Worm (Caenorhabditis elegans) whole organism, L4 larva: ENCODE data around the gene cest-24.
A peak's percentile ranks its signal among the peaks of the same experiment; 100 is the strongest.

Source experiments
- F10B5.3 ChIP-seq: sonication (generic microtip); optimal IDR thresholded peaks from 2 replicates; lab custom pipeline; 2016; ENCODE audit warnings: mild to moderate bottlenecking, missing genetic modification characterization, missing compliant biosample characterization
- F26F4.8 ChIP-seq: fragments of 200-800 bp; sonication (Bioruptor generic); conservative IDR thresholded peaks from 2 replicates; pipeline ENCODE4 v1.3.6; 2022; ENCODE audit warnings: missing genetic modification characterization, missing compliant biosample characterization
- F37D6.2 ChIP-seq: sonication (generic microtip); optimal IDR thresholded peaks from 2 replicates; lab custom pipeline; 2016; ENCODE audit warnings: mild to moderate bottlenecking, missing genetic modification characterization, missing compliant biosample characterization
- T20F7.1 ChIP-seq: fragments of 200-800 bp; sonication (Bioruptor generic); optimal IDR thresholded peaks from 2 replicates; lab custom pipeline; 2018; ENCODE audit warnings: mild to moderate bottlenecking, missing genetic modification characterization, missing compliant biosample characterization
- Y105C5A.15 ChIP-seq: fragments of 200-800 bp; sonication (Bioruptor generic); IDR thresholded peaks from 2 replicates; pipeline ENCODE4 v1.3.6; 2022; ENCODE audit warnings: missing genetic modification characterization, missing compliant biosample characterization
- Y75B8A.6 ChIP-seq: fragments of 200-800 bp; sonication (Bioruptor generic); IDR thresholded peaks from 2 replicates; pipeline ENCODE4 v1.3.6; 2022; ENCODE audit warnings: missing genetic modification reagents, missing genetic modification characterization, missing compliant biosample characterization
- ZK546.5 ChIP-seq, 2 experiments: sonication (generic microtip); optimal IDR thresholded peaks; 2 replicates each; lab custom pipeline; 2017; ENCODE audit warnings: missing biosample characterization in 2 of 2, missing genetic modification characterization in 2 of 2
- aha-1 ChIP-seq: fragments of 150-350 bp; peaks from one replicate; lab custom pipeline; 2014; ENCODE audit warnings: missing biosample characterization, missing genetic modification characterization
- ceh-28 ChIP-seq: fragments of 150-350 bp; optimal IDR thresholded peaks from 2 replicates; lab custom pipeline; 2014; ENCODE audit warnings: missing biosample characterization, missing genetic modification reagents, missing genetic modification characterization
- ceh-44 ChIP-seq: fragments of 200-800 bp; sonication (Bioruptor generic); IDR thresholded peaks from 2 replicates; pipeline ENCODE4 v1.3.6; 2022; ENCODE audit warnings: missing genetic modification reagents, missing genetic modification characterization, missing compliant biosample characterization
- ceh-62 ChIP-seq: sonication (generic microtip); optimal IDR thresholded peaks from 2 replicates; lab custom pipeline; 2017; ENCODE audit warnings: missing biosample characterization, missing genetic modification characterization
- ces-1 ChIP-seq: fragments of 150-350 bp; sonication (generic microtip); optimal IDR thresholded peaks from 4 replicates; lab custom pipeline; 2014; ENCODE audit warnings: missing biosample characterization, missing genetic modification reagents, missing genetic modification characterization
- ctbp-1 ChIP-seq: fragments of 200-800 bp; sonication (Bioruptor generic); IDR thresholded peaks from 2 replicates; pipeline ENCODE4 v1.3.6; 2022; ENCODE audit warnings: missing genetic modification reagents, missing genetic modification characterization, missing compliant biosample characterization
- daf-8 ChIP-seq: fragments of 200-800 bp; sonication (Bioruptor generic); IDR thresholded peaks from 2 replicates; pipeline ENCODE4 v1.3.6; 2022; ENCODE audit warnings: missing genetic modification characterization, missing compliant biosample characterization
- dpl-1 ChIP-seq: fragments of 150-350 bp; optimal IDR thresholded peaks from 2 replicates; lab custom pipeline; 2014; ENCODE audit warnings: missing biosample characterization, missing genetic modification reagents, missing genetic modification characterization
- duxl-1 ChIP-seq: sonication (generic microtip); optimal IDR thresholded peaks from 2 replicates; lab custom pipeline; 2016; ENCODE audit warnings: mild to moderate bottlenecking, missing genetic modification characterization, moderate library complexity, missing compliant biosample characterization; ENCODE audit not compliant: poor library complexity
- egl-27 ChIP-seq: sonication (generic microtip); optimal IDR thresholded peaks from 3 replicates; lab custom pipeline; 2017; ENCODE audit warnings: missing biosample characterization, missing genetic modification reagents, missing genetic modification characterization
- gei-8 ChIP-seq: fragments of 200-800 bp; sonication (Bioruptor generic); optimal IDR thresholded peaks from 2 replicates; lab custom pipeline; 2018; ENCODE audit warnings: mild to moderate bottlenecking, missing genetic modification characterization, missing compliant biosample characterization
- hif-1 ChIP-seq, 2 experiments: sonication (generic microtip); optimal IDR thresholded peaks; 2 replicates each; lab custom pipeline; 2016 to 2017; ENCODE audit warnings: missing compliant biosample characterization in 2 of 2, missing genetic modification characterization in 2 of 2, missing genetic modification reagents in 2 of 2, missing genotype in 2 of 2, mild to moderate bottlenecking in 1 of 2
- hlh-30 ChIP-seq: sonication (generic microtip); optimal IDR thresholded peaks from 2 replicates; lab custom pipeline; 2017; ENCODE audit warnings: antibody characterized with exemption, mild to moderate bottlenecking, missing genetic modification characterization, missing compliant biosample characterization; ENCODE audit not compliant: insufficient read depth
- jun-1 ChIP-seq: fragments of 150-350 bp; optimal IDR thresholded peaks from 2 replicates; lab custom pipeline; 2014; ENCODE audit warnings: missing biosample characterization, missing genetic modification reagents, missing genetic modification characterization
- lin-1 ChIP-seq: fragments of 200-800 bp; sonication (Bioruptor generic); IDR thresholded peaks from 2 replicates; pipeline ENCODE4 v1.3.6; 2022; ENCODE audit warnings: missing genetic modification reagents, missing genetic modification characterization, missing compliant biosample characterization
- lin-29 ChIP-seq: fragments of 200-800 bp; sonication (Bioruptor generic); IDR thresholded peaks from 2 replicates; pipeline ENCODE4 v1.3.6; 2022; ENCODE audit warnings: missing genetic modification reagents, missing genetic modification characterization, missing compliant biosample characterization
- lir-3 ChIP-seq: sonication (generic microtip); optimal IDR thresholded peaks from 2 replicates; lab custom pipeline; 2016; ENCODE audit warnings: mild to moderate bottlenecking, missing genetic modification characterization, missing compliant biosample characterization
- madf-5 ChIP-seq, 2 experiments: fragments of 200-800 bp; sonication (Bioruptor generic); IDR thresholded peaks; 2 replicates each; pipeline ENCODE4 v1.3.6; 2022; ENCODE audit warnings: missing compliant biosample characterization in 2 of 2, missing genetic modification characterization in 2 of 2
- mdl-1 ChIP-seq, 2 experiments: fragments of 150-350 bp in 1 of 2; sonication (generic microtip) in 1 of 2; optimal IDR thresholded peaks; 2 replicates each; lab custom pipeline; 2014 to 2017; ENCODE audit warnings: missing biosample characterization in 2 of 2, missing genetic modification characterization in 2 of 2
- mdt-29 ChIP-seq: fragments of 200-800 bp; sonication (Bioruptor generic); IDR thresholded peaks from 2 replicates; pipeline ENCODE4 v1.3.6; 2022; ENCODE audit warnings: missing genetic modification reagents, missing genetic modification characterization, missing compliant biosample characterization
- mxl-2 ChIP-seq: fragments of 200-800 bp; sonication (Bioruptor generic); conservative IDR thresholded peaks from 2 replicates; pipeline ENCODE4 v1.3.6; 2022; ENCODE audit warnings: missing genetic modification reagents, missing genetic modification characterization, missing compliant biosample characterization
- nhr-102 ChIP-seq: sonication (generic microtip); optimal IDR thresholded peaks from 2 replicates; lab custom pipeline; 2016; ENCODE audit warnings: mild to moderate bottlenecking, missing genetic modification characterization, moderate library complexity, missing compliant biosample characterization
- nhr-25 ChIP-seq: sonication (generic microtip); optimal IDR thresholded peaks from 2 replicates; lab custom pipeline; 2017; ENCODE audit warnings: missing genetic modification characterization, mild to moderate bottlenecking, missing compliant biosample characterization, antibody characterized with exemption, moderate library complexity, borderline replicate concordance; ENCODE audit not compliant: insufficient read depth
- nhr-28 ChIP-seq: fragments of 150-350 bp; optimal IDR thresholded peaks from 2 replicates; lab custom pipeline; 2014; ENCODE audit warnings: missing biosample characterization, missing genetic modification characterization
- nhr-41 ChIP-seq: fragments of 200-800 bp; sonication (Bioruptor generic); IDR thresholded peaks from 2 replicates; pipeline ENCODE4 v1.3.6; 2022; ENCODE audit warnings: missing genetic modification reagents, missing genetic modification characterization, missing compliant biosample characterization
- nhr-42 ChIP-seq: fragments of 200-800 bp; sonication (Bioruptor generic); IDR thresholded peaks from 2 replicates; pipeline ENCODE4 v1.3.6; 2022; ENCODE audit warnings: missing genetic modification characterization, missing compliant biosample characterization
- nhr-48 ChIP-seq: sonication (generic microtip); optimal IDR thresholded peaks from 2 replicates; lab custom pipeline; 2016; ENCODE audit warnings: mild to moderate bottlenecking, missing genetic modification characterization, missing compliant biosample characterization
- sdz-12 ChIP-seq: fragments of 200-800 bp; sonication (Bioruptor generic); optimal IDR thresholded peaks from 2 replicates; lab custom pipeline; 2018; ENCODE audit warnings: mild to moderate bottlenecking, missing genetic modification characterization, missing compliant biosample characterization
- set-16 ChIP-seq: fragments of 200-800 bp; sonication (Bioruptor generic); IDR thresholded peaks from 2 replicates; pipeline ENCODE4 v1.3.6; 2022; ENCODE audit warnings: missing genetic modification reagents, missing genetic modification characterization, missing compliant biosample characterization
- skn-1 ChIP-seq: fragments of 150-350 bp; optimal IDR thresholded peaks from 2 replicates; lab custom pipeline; 2014; ENCODE audit warnings: missing biosample characterization, missing genetic modification characterization
- snpc-1.2 ChIP-seq: fragments of 200-800 bp; sonication (Bioruptor generic); IDR thresholded peaks from 2 replicates; pipeline ENCODE4 v1.3.6; 2022; ENCODE audit warnings: missing genetic modification reagents, missing genetic modification characterization, missing compliant biosample characterization
- snpc-4 ChIP-seq: fragments of 150-350 bp; optimal IDR thresholded peaks from 2 replicates; lab custom pipeline; 2014; ENCODE audit warnings: missing biosample characterization, missing genetic modification characterization
- spr-1 ChIP-seq: sonication (generic microtip); optimal IDR thresholded peaks from 2 replicates; lab custom pipeline; 2016; ENCODE audit warnings: mild to moderate bottlenecking, missing genetic modification characterization, missing compliant biosample characterization
- spr-3 ChIP-seq: fragments of 200-800 bp; sonication (Bioruptor generic); optimal IDR thresholded peaks from 2 replicates; lab custom pipeline; 2018; ENCODE audit warnings: mild to moderate bottlenecking, missing genetic modification characterization, missing compliant biosample characterization
- vab-7 ChIP-seq: fragments of 200-800 bp; sonication (Bioruptor generic); IDR thresholded peaks from 2 replicates; pipeline ENCODE4 v1.3.6; 2022; ENCODE audit warnings: missing genetic modification reagents, missing genetic modification characterization, missing compliant biosample characterization
- zag-1 ChIP-seq: fragments of 150-350 bp; optimal IDR thresholded peaks from 2 replicates; lab custom pipeline; 2014; ENCODE audit warnings: missing biosample characterization, missing genetic modification characterization
- zfp-3 ChIP-seq: fragments of 200-800 bp; sonication (Bioruptor generic); conservative IDR thresholded peaks from 2 replicates; pipeline ENCODE4 v1.3.6; 2022; ENCODE audit warnings: missing genetic modification reagents, missing genetic modification characterization, missing compliant biosample characterization
- ztf-11 ChIP-seq: fragments of 150-350 bp; optimal IDR thresholded peaks from 2 replicates; lab custom pipeline; 2014; ENCODE audit warnings: missing biosample characterization, missing genetic modification characterization

cest-24 gene

ce11 chrV:6326980-6327379 lies 10.2 kb downstream of the cest-24 start, which contains the start of gene fbxa-202:
Gene fbxa-202 (plus strand): TSS chrV:6327280.
- TF ChIP-seq lir-3 (tag; lab: Kevin White, UChicago): no peak
- TF ChIP-seq nhr-41 (GFP tag; lab: Robert Waterston, UW): no peak
- no peak for TF ChIP-seq ZK546.5 (tag; optimal IDR thresholded peaks at IDR 0.05; lab: Kevin White, UChicago)

ce11 chrV:6328897-6329296 lies 12.2 kb downstream of the cest-24 start, which contains the start of gene T28C12.2:
Gene T28C12.2 (plus strand): TSS chrV:6329197.
- no peak for TF ChIP-seq dpl-1 (GFP tag; lab: Kevin White, UChicago)
- no peak for TF ChIP-seq nhr-41 (GFP tag; lab: Robert Waterston, UW)
- no peak for TF ChIP-seq lin-1 (GFP tag; lab: Robert Waterston, UW)
- TF ChIP-seq Y105C5A.15 (GFP tag; lab: Robert Waterston, UW): no peak
- TF ChIP-seq set-16 (GFP tag; lab: Robert Waterston, UW): no peak
- TF ChIP-seq snpc-4 (tag; lab: Kevin White, UChicago): no peak
- no peak for TF ChIP-seq skn-1 (tag; lab: Kevin White, UChicago)
- TF ChIP-seq egl-27 (tag; lab: Kevin White, UChicago): no peak
- TF ChIP-seq ztf-11 (tag; lab: Kevin White, UChicago): no peak
- no peak for TF ChIP-seq zag-1
- no peak for TF ChIP-seq gei-8 (GFP tag; lab: Kevin White, UChicago)
- no peak for TF ChIP-seq snpc-1.2 (GFP tag; lab: Robert Waterston, UW)
- no peak for TF ChIP-seq madf-5 (GFP tag; IDR thresholded peaks at IDR 0.05; lab: Robert Waterston, UW)
- TF ChIP-seq daf-8 (GFP tag; lab: Robert Waterston, UW): no peak
- TF ChIP-seq hlh-30: no peak
- no peak for TF ChIP-seq nhr-25 (tag; lab: Kevin White, UChicago)
- TF ChIP-seq vab-7: no peak

ce11 chrV:6331607-6332006 lies 14.9 kb downstream of the cest-24 start, which contains the start of gene T28C12.1:
Gene T28C12.1 (plus strand): TSS chrV:6331907.
- TF ChIP-seq skn-1 (tag; lab: Kevin White, UChicago) (no peak), nhr-28 (no peak), nhr-25 (tag; lab: Kevin White, UChicago) (no peak), ctbp-1 (no peak), jun-1 (no peak), zag-1 (no peak)

ce11 chrV:6335226-6335625 lies 18.5 kb downstream of the cest-24 start:
- TF ChIP-seq aha-1 (tag; lab: Kevin White, UChicago) (no peak), nhr-42 (GFP tag; lab: Robert Waterston, UW) (0 out of 2 replicates have a peak, but pooled peaks have one; percentile 43), ces-1 (GFP tag; lab: Kevin White, UChicago) (no peak), Y75B8A.6 (GFP tag; lab: Robert Waterston, UW) (peak; percentile 45; the same call in 1 of the 2 replicates), mdl-1 (tag; optimal IDR thresholded peaks at IDR 0.05; lab: Kevin White, UChicago) (no peak), F26F4.8 (GFP tag; lab: Robert Waterston, UW) (peak; percentile 74; the same call in 1 of the 2 replicates), gei-8 (GFP tag; lab: Kevin White, UChicago) (peak; percentile 21), dpl-1 (GFP tag; lab: Kevin White, UChicago) (no peak), ceh-28 (tag; lab: Kevin White, UChicago) (no peak), spr-1 (tag; lab: Kevin White, UChicago) (peak; percentile 58), F37D6.2 (tag; lab: Kevin White, UChicago) (no peak), mxl-2 (GFP tag; lab: Robert Waterston, UW) (peak; percentile 77), duxl-1 (peak; percentile 41), T20F7.1 (GFP tag; lab: Kevin White, UChicago) (no peak), ceh-44 (GFP tag; lab: Robert Waterston, UW) (0 out of 2 replicates have a peak, but pooled peaks have one; percentile 53), F10B5.3 (tag; lab: Kevin White, UChicago) (no peak), nhr-48 (tag; lab: Kevin White, UChicago) (peak; percentile 46), egl-27 (tag; lab: Kevin White, UChicago) (no peak), sdz-12 (no peak), mdt-29 (GFP tag; lab: Robert Waterston, UW) (no peak), hif-1 (tag; optimal IDR thresholded peaks at IDR 0.05; lab: Kevin White, UChicago) (no peak), ceh-62 (tag; lab: Kevin White, UChicago) (no peak), zfp-3 (GFP tag; lab: Robert Waterston, UW) (peak; percentile 66; the same call in 1 of the 2 replicates), nhr-102 (tag; lab: Kevin White, UChicago) (no peak), spr-3 (GFP tag; lab: Kevin White, UChicago) (peak; percentile 15), lin-29 (GFP tag; lab: Robert Waterston, UW) (0 out of 2 replicates have a peak, but pooled peaks have one; percentile 58)
